Fruit fly (Drosophila melanogaster): Measurements from ENCODE around the gene CG2258.

The CG2258 gene

dm6 chrX:8129204-8129997 lies 27.5 kb upstream of the CG2258 start, which contains the start of gene CG2116:
TSS of gene CG2116 (plus strand) at chrX:8129812.
- peak; percentile 8 for TF ChIP-seq toe (GFP tag; optimal IDR thresholded peaks at IDR 0.05)
- TF ChIP-seq pad (GFP tag; optimal IDR thresholded peaks at IDR 0.05): peak; percentile 25
- peak; percentile 47 for TF ChIP-seq Mnt (GFP tag; optimal IDR thresholded peaks at IDR 0.05)
- TF ChIP-seq Clk (GFP tag; optimal IDR thresholded peaks at IDR 0.05): no peak
- TF ChIP-seq CG7101 (tag; optimal IDR thresholded peaks at IDR 0.05): peak; percentile 7
- TF ChIP-seq Hr96 (GFP tag; optimal IDR thresholded peaks at IDR 0.05): no peak
- no peak for TF ChIP-seq CG11617 (GFP tag; optimal IDR thresholded peaks at IDR 0.05)
- no peak for TF ChIP-seq ovo (GFP tag; optimal IDR thresholded peaks at IDR 0.05)
- peak; percentile 14 for TF ChIP-seq bab1 (GFP tag; optimal IDR thresholded peaks at IDR 0.05)
- no peak for TF ChIP-seq CG5204 (GFP tag; optimal IDR thresholded peaks at IDR 0.05)
- TF ChIP-seq CG1620 (GFP tag; optimal IDR thresholded peaks at IDR 0.05): peak; percentile 24

DNA sequence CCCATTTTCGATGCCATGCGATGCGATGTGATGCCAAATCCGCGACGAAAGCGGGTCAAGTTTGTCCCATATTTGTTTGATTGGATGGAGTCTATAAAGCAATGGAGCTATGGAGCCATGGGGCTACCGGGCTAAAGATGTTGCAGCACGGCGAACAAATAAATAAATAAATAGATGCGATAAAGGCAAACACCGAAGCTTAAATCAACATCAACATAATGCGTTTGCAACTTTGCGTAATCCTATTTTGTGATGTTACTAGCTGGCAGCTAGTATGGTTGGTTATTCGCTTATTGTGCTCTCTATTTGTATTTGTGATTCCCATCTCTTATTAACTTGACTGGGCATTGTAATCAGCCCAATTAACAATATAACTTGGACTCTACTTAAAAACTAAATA lies 26.2 kb upstream of the CG2258 start:
- no peak for TF ChIP-seq CG7101 (tag; optimal IDR thresholded peaks at IDR 0.05)
- TF ChIP-seq Crg-1 (GFP tag; optimal IDR thresholded peaks at IDR 0.05): no peak

dm6 chrX:8126149-8126548 lies 24.3 kb upstream of the CG2258 start:
- TF ChIP-seq ovo (GFP tag; optimal IDR thresholded peaks at IDR 0.05) (no peak), CG11617 (GFP tag; optimal IDR thresholded peaks at IDR 0.05) (no peak), cnc (optimal IDR thresholded peaks at IDR 0.05) (no peak), CG5204 (GFP tag; optimal IDR thresholded peaks at IDR 0.05) (no peak), cic (GFP tag; optimal IDR thresholded peaks at IDR 0.05) (no peak)

DNA sequence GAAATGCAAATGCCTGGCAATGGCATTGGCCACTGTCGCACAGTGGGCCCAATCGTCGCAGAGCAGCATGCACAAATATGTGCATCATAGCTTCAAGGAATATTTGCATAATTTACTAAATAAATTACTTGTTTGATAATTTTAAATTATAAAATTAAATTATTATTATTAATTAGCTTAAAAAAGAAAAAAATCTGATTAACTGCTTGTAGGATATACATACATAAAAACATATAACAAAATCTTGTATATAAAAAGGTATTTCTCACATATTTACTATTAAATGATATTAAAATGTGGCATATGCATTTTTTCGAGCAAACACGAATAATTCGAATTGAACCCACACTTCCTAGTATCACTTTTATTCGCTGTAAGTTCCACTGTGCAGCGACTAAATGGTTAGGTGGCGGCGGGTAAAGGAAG lies 23.3 kb upstream of the CG2258 start:
- TF ChIP-seq Crg-1 (GFP tag; optimal IDR thresholded peaks at IDR 0.05) (no peak), toe (GFP tag; optimal IDR thresholded peaks at IDR 0.05) (no peak), CG7045 (GFP tag; optimal IDR thresholded peaks at IDR 0.05) (no peak), CG1620 (GFP tag; optimal IDR thresholded peaks at IDR 0.05) (no peak), CG5204 (GFP tag; optimal IDR thresholded peaks at IDR 0.05) (no peak), CG33017 (tag; optimal IDR thresholded peaks at IDR 0.05) (no peak), kay (GFP tag; ENCODE audit: borderline replicate concordance) (no peak), Mnt (GFP tag; optimal IDR thresholded peaks at IDR 0.05) (no peak), Clk (GFP tag; optimal IDR thresholded peaks at IDR 0.05) (no peak), cic (GFP tag; optimal IDR thresholded peaks at IDR 0.05) (no peak), tj (GFP tag; optimal IDR thresholded peaks at IDR 0.05) (no peak), CG14711 (tag; optimal IDR thresholded peaks at IDR 0.05) (no peak)

DNA sequence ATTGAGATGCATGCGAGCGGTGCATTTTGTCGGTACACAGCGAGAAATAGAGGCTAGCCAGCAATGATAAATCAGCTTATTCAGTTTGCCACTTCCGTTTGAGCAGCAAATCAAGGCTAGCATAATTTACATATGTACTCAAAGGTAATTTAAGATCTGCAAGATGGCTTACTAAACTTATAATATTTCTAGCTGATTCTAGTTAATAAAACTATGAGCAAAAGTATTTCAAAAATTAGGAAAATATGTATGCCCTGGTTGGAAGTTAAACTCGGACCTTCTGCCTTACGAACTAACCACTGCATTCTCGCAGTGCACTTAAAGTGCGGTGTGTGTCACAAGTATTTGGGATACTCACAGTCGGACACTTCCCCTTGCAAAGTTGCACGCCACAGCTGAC lies 20.9 kb upstream of the CG2258 start:
- no peak for TF ChIP-seq CG33017 (tag; optimal IDR thresholded peaks at IDR 0.05)
- TF ChIP-seq Hr96 (GFP tag; optimal IDR thresholded peaks at IDR 0.05): no peak
- no peak for TF ChIP-seq toe (GFP tag; optimal IDR thresholded peaks at IDR 0.05)
- no peak for TF ChIP-seq Mnt (GFP tag; optimal IDR thresholded peaks at IDR 0.05)
- no peak for TF ChIP-seq Clk (GFP tag; optimal IDR thresholded peaks at IDR 0.05)
- TF ChIP-seq CG14711 (tag; optimal IDR thresholded peaks at IDR 0.05): no peak
- no peak for TF ChIP-seq cic (GFP tag; optimal IDR thresholded peaks at IDR 0.05)
- no peak for TF ChIP-seq CG7101 (tag; optimal IDR thresholded peaks at IDR 0.05)
- TF ChIP-seq cnc (optimal IDR thresholded peaks at IDR 0.05): no peak
- no peak for TF ChIP-seq CG7045 (GFP tag; optimal IDR thresholded peaks at IDR 0.05)
- TF ChIP-seq CG5204 (GFP tag; optimal IDR thresholded peaks at IDR 0.05): no peak
- TF ChIP-seq ovo (GFP tag; optimal IDR thresholded peaks at IDR 0.05): no peak
- TF ChIP-seq pad (GFP tag; optimal IDR thresholded peaks at IDR 0.05): no peak
- TF ChIP-seq bab1 (GFP tag; optimal IDR thresholded peaks at IDR 0.05): no peak
- no peak for TF ChIP-seq kay (GFP tag; ENCODE audit: borderline replicate concordance)
- TF ChIP-seq tj (GFP tag; optimal IDR thresholded peaks at IDR 0.05): no peak
- TF ChIP-seq CG1620 (GFP tag; optimal IDR thresholded peaks at IDR 0.05): no peak
- no peak for TF ChIP-seq CG11617 (GFP tag; optimal IDR thresholded peaks at IDR 0.05)
- TF ChIP-seq Crg-1 (GFP tag; optimal IDR thresholded peaks at IDR 0.05): no peak
- TF ChIP-seq CG12768 (GFP tag; optimal IDR thresholded peaks at IDR 0.05): no peak

DNA sequence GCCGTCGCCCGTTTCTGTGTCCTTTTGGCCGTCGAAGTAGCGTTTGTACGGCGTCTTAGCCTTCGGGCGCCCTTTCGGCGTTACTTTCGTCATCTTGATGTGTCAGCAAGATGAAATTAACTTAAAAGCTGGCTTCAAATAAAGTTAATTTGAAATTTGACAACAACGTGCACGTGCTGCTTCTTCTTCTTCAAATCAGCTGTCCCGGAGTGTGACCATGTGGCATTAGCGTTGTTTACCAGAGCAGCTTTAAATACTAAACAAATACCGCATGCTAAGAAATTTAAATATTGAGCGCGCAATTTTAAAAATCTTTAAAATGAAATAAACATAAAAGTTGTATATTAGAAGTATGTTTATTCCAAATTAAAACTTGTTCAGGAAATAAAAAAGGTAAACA lies 19.0 kb upstream of the CG2258 start, which contains the start of gene CG2260:
TSS of gene CG2260 (minus strand) at position 209 of the 400 bp plus-strand sequence.
- no peak for TF ChIP-seq CG7045 (GFP tag; optimal IDR thresholded peaks at IDR 0.05)
- TF ChIP-seq bab1 (GFP tag; optimal IDR thresholded peaks at IDR 0.05): peak; percentile 57
- no peak for TF ChIP-seq CG11617 (GFP tag; optimal IDR thresholded peaks at IDR 0.05)
- peak; percentile 100 for TF ChIP-seq Mnt (GFP tag; optimal IDR thresholded peaks at IDR 0.05)

- TF ChIP-seq CG11617 (GFP tag; optimal IDR thresholded peaks at IDR 0.05) (no peak), Mnt (GFP tag; optimal IDR thresholded peaks at IDR 0.05) (peak; percentile 84)
Observed at dm6 chrX:8116813-8117212, 14.9 kb upstream of the CG2258 start, which contains the start of gene CG1575. TSS of gene CG1575 (plus strand) at chrX:8117012.
